Worm (Caenorhabditis elegans): ENCODE measurements around the gene C37C3.17.

The C37C3.17 gene

DNA sequence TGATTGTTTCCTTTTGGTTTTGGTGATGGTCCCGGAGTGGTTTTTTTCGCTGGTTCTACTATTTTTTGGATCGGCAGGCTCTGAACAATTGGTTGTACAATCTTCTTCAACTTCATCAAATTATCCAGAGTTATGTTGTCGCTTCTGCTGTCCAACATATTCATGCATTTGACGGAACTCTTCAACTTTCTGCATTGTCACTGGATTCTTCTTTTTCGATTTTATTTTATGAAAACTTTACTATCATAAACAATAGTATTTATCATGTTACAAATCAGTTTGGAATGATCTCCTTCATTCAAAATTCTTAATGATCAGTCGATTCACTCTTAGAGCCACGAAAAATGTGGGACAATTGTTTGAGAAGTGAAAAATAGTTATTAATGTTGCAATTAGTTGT, 9.6 kb downstream of the C37C3.17 start:
- TF ChIP-seq elt-3 (tag; optimal IDR thresholded peaks at IDR 0.05) (no peak), ztf-4 (tag; optimal IDR thresholded peaks at IDR 0.05) (no peak), ceh-16 (tag; optimal IDR thresholded peaks at IDR 0.05) (no peak), nfya-1 (tag; optimal IDR thresholded peaks at IDR 0.05; ENCODE audit: insufficient read depth) (no peak), daf-12 (tag; optimal IDR thresholded peaks at IDR 0.05) (no peak), aly-2 (tag; optimal IDR thresholded peaks at IDR 0.05) (no peak), lin-39 (tag; optimal IDR thresholded peaks at IDR 0.05) (no peak), nhr-76 (tag; optimal IDR thresholded peaks at IDR 0.05) (no peak), egl-27 (tag; optimal IDR thresholded peaks at IDR 0.05) (no peak), zag-1 (tag; optimal IDR thresholded peaks at IDR 0.05) (no peak), elt-2 (tag; optimal IDR thresholded peaks at IDR 0.05) (no peak)

ce11 chrV:7848251-7848650, 13.4 kb downstream of the C37C3.17 start:
- TF ChIP-seq nhr-67 (tag; optimal IDR thresholded peaks at IDR 0.05) (no peak), nhr-23 (tag; optimal IDR thresholded peaks at IDR 0.05) (peak; percentile 15), elt-2 (tag; optimal IDR thresholded peaks at IDR 0.05) (peak; percentile 31), nhr-28 (tag; optimal IDR thresholded peaks at IDR 0.05) (no peak), pha-4 (tag; optimal IDR thresholded peaks at IDR 0.05) (peak; percentile 45), ama-1 (optimal IDR thresholded peaks at IDR 0.05) (peak; percentile 8), hmg-11 (tag; optimal IDR thresholded peaks at IDR 0.05) (peak; percentile 38), elt-1 (tag; optimal IDR thresholded peaks at IDR 0.05) (no peak)

- TF ChIP-seq pha-4 (tag; optimal IDR thresholded peaks at IDR 0.05) (peak; percentile 88), ceh-28 (tag; optimal IDR thresholded peaks at IDR 0.05) (no peak), lin-39 (tag; optimal IDR thresholded peaks at IDR 0.05) (peak; percentile 32)
These were observed 14.0 kb downstream of the C37C3.17 start for ce11 chrV:7847687-7848086.

ce11 chrV:7847170-7847569, 14.5 kb downstream of the C37C3.17 start, which contains the start of gene memo-1:
TSS of gene memo-1 (minus strand) at chrV:7847171.
- TF ChIP-seq mdl-1 (tag; optimal IDR thresholded peaks at IDR 0.05): no peak
- no peak for TF ChIP-seq ceh-9 (tag; optimal IDR thresholded peaks at IDR 0.05)
- TF ChIP-seq ama-1 (optimal IDR thresholded peaks at IDR 0.05): no peak
- no peak for TF ChIP-seq pqm-1 (tag; optimal IDR thresholded peaks at IDR 0.05)
- no peak for TF ChIP-seq snpc-4 (tag; optimal IDR thresholded peaks at IDR 0.05)

DNA sequence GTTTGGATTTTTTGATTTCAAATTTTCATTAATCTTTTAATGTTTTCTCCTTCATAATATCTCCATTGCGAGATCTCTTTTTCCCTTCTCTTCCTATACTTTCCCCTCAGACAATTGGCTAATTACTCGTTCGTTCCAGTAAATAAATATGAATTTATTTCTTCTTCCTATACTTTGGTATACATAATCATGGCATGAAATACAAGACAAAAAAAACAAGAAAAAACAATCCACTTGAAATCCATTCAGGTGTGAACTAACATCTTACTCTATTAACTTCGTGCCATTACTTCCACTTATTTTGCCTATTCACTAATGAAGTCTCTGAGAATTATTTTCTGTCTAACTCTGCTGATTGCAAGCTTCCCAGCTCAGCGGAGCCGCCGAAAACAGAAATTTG, 19.5 kb downstream of the C37C3.17 start, which contains the start of gene grd-8:
grd-8 (plus strand) TSS at position 301 of the 400 bp plus-strand sequence.
- TF ChIP-seq nhr-28 (tag; optimal IDR thresholded peaks at IDR 0.05) (no peak), snpc-4 (tag; optimal IDR thresholded peaks at IDR 0.05) (no peak), pha-4 (tag; optimal IDR thresholded peaks at IDR 0.05) (no peak), daf-12 (tag; optimal IDR thresholded peaks at IDR 0.05) (no peak), mdl-1 (tag; optimal IDR thresholded peaks at IDR 0.05) (no peak), unc-39 (tag; optimal IDR thresholded peaks at IDR 0.05) (no peak), ama-1 (optimal IDR thresholded peaks at IDR 0.05) (no peak)

DNA sequence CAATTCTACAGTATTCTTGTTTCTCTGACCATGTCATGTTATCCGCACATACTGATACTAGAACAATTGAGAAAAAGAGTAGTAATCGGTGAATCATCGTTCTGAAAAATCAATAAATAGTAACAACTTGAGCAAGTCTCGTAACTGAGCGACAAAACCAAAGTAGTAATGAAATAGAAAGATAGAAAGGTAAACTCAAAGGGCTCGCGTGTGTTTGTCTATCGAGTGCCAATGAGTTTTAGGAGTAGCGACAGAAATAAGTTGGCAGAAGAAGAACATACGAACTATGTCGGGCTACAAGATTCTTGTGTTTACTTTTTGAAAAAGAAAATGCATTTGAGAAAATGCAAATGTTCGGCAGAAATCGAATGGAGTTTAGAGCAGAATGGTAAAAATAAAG, 22.2 kb downstream of the C37C3.17 start, which contains the start of gene C37C3.12:
C37C3.12 (minus strand) TSS at position 101 of the 400 bp plus-strand sequence.
- TF ChIP-seq pha-4 (tag; optimal IDR thresholded peaks at IDR 0.05): peak; percentile 78
- no peak for TF ChIP-seq nhr-23 (tag; optimal IDR thresholded peaks at IDR 0.05)

DNA sequence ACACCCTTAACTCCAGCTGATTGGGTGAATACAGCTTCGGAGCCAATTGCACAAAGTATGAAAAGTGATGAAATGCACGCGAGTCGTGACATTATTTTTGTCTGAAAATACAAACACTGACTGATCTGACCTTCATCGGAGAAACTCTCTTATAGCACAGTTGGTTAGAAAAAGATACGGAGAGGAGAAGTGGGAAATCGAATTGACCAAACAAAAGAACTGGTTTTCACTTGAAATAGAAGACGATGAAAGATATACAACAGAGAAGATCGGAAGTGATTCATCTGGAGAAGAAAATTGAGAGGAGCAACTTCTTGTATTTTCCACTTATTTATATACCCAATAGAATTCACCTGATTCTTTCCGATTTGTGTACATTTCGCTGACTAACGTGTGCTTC, 23.9 kb downstream of the C37C3.17 start, which contains the start of gene ttr-33:
ttr-33 (minus strand) TSS at position 101 of the 400 bp plus-strand sequence.
- TF ChIP-seq nhr-237 (tag; optimal IDR thresholded peaks at IDR 0.05) (no peak), elt-3 (tag; optimal IDR thresholded peaks at IDR 0.05) (no peak), daf-12 (tag; optimal IDR thresholded peaks at IDR 0.05) (no peak), nhr-23 (tag; optimal IDR thresholded peaks at IDR 0.05) (no peak), mdl-1 (tag; optimal IDR thresholded peaks at IDR 0.05) (no peak), nhr-25 (tag; optimal IDR thresholded peaks at IDR 0.05) (no peak), ceh-28 (tag; optimal IDR thresholded peaks at IDR 0.05) (no peak), nhr-43 (tag; optimal IDR thresholded peaks at IDR 0.05; ENCODE audit: poor library complexity, severe bottlenecking) (no peak), pha-4 (tag; optimal IDR thresholded peaks at IDR 0.05) (peak; percentile 50)

ce11 chrV:7836911-7837310, 24.8 kb downstream of the C37C3.17 start, which contains the start of gene txt-5:
TSS of gene txt-5 (minus strand) at chrV:7837134.
- TF ChIP-seq unc-39 (tag; optimal IDR thresholded peaks at IDR 0.05) (no peak), elt-3 (tag; optimal IDR thresholded peaks at IDR 0.05) (peak in 2 of 3 experiments; percentile 29 to 50), nhr-23 (tag; optimal IDR thresholded peaks at IDR 0.05) (peak; percentile 71)

Measured in whole organism, L3 larva.